Fruit fly (Drosophila melanogaster) whole organism, wandering third instar larva: ENCODE results near the gene CG7058.
A peak's percentile ranks its signal among the peaks of the same experiment; 100 is the strongest.

Experiments
- Abd-B ChIP-seq: fragments of >200 bp; optimal IDR thresholded peaks from 2 replicates; lab custom pipeline; 2017; ENCODE audit warnings: missing biosample characterization, missing genetic modification characterization
- CG32264 ChIP-seq: fragments of 200-800 bp; sonication (Bioruptor generic); optimal IDR thresholded peaks from 2 replicates; lab custom pipeline; 2016; ENCODE audit warnings: missing biosample characterization, missing genetic modification characterization
- CG9705 ChIP-seq: fragments of 200-800 bp; sonication (Bioruptor generic); optimal IDR thresholded peaks from 2 replicates; lab custom pipeline; 2018; ENCODE audit warnings: missing biosample characterization, mild to moderate bottlenecking, missing genetic modification characterization
- Dif ChIP-seq: fragments of 200-275, 200-300 bp; sonication (Bioruptor generic); optimal IDR thresholded peaks from 2 replicates; lab custom pipeline; 2018; ENCODE audit warnings: missing biosample characterization, missing genetic modification characterization; ENCODE audit not compliant: partially characterized antibody
- GATAd ChIP-seq: sonication (Bioruptor generic); optimal IDR thresholded peaks from 2 replicates; lab custom pipeline; 2016; ENCODE audit warnings: missing biosample characterization, missing genetic modification characterization
- HLH106 ChIP-seq: fragments of 200-800 bp; optimal IDR thresholded peaks from 3 replicates; lab custom pipeline; 2019; ENCODE audit warnings: missing biosample characterization, mild to moderate bottlenecking, missing genetic modification characterization, moderate library complexity
- Hnf4 ChIP-seq: fragments of 200-800 bp; sonication (Bioruptor generic); optimal IDR thresholded peaks from 2 replicates; lab custom pipeline; 2016; ENCODE audit warnings: missing biosample characterization, mild to moderate bottlenecking, missing genetic modification characterization
- Hr78 ChIP-seq: fragments of >200 bp; optimal IDR thresholded peaks from 2 replicates; lab custom pipeline; 2017; ENCODE audit warnings: missing biosample characterization, missing genetic modification characterization
- Hr83 ChIP-seq: fragments of 200-300 bp; sonication (Bioruptor generic); optimal IDR thresholded peaks from 2 replicates; lab custom pipeline; 2016; ENCODE audit warnings: missing biosample characterization, mild to moderate bottlenecking, missing genetic modification characterization, moderate library complexity; ENCODE audit not compliant: poor library complexity, severe bottlenecking
- Jra ChIP-seq: sonication (Bioruptor generic); optimal IDR thresholded peaks from 2 replicates; lab custom pipeline; 2016; ENCODE audit warnings: missing biosample characterization, missing genetic modification characterization
- Mio ChIP-seq: sonication (Bioruptor generic); optimal IDR thresholded peaks from 2 replicates; lab custom pipeline; 2016; ENCODE audit warnings: missing biosample characterization, missing genetic modification characterization
- Myc ChIP-seq: fragments of >200 bp; optimal IDR thresholded peaks from 2 replicates; lab custom pipeline; 2017
- N ChIP-seq: fragments of >200 bp; optimal IDR thresholded peaks from 2 replicates; lab custom pipeline; 2018; ENCODE audit warnings: missing biosample characterization, missing external identifiers, missing genetic modification characterization
- OdsH ChIP-seq: fragments of 200-800 bp; sonication (Bioruptor generic); optimal IDR thresholded peaks from 2 replicates; lab custom pipeline; 2016; ENCODE audit warnings: missing biosample characterization, mild to moderate bottlenecking, missing genetic modification characterization
- Rel ChIP-seq, 2 experiments: fragments of 200-800 bp; sonication (Bioruptor generic) in 1 of 2; optimal IDR thresholded peaks; 2 replicates in 1 of 2; 3 replicates in 1 of 2; lab custom pipeline; 2016 to 2019; ENCODE audit warnings: mild to moderate bottlenecking in 2 of 2, missing biosample characterization in 2 of 2, missing genetic modification characterization in 2 of 2, moderate library complexity in 1 of 2
- Sp1 ChIP-seq: fragments of 200-800 bp; sonication (Bioruptor generic); optimal IDR thresholded peaks from 3 replicates; lab custom pipeline; 2019; ENCODE audit warnings: missing biosample characterization, mild to moderate bottlenecking, missing genetic modification characterization, moderate library complexity
- Vsx2 ChIP-seq: fragments of 200-300, 225-300 bp; sonication (Bioruptor generic); optimal IDR thresholded peaks from 2 replicates; lab custom pipeline; 2018; ENCODE audit warnings: missing biosample characterization, missing genetic modification characterization; ENCODE audit not compliant: partially characterized antibody
- br ChIP-seq: fragments of 200-800 bp; sonication (Bioruptor generic); optimal IDR thresholded peaks from 2 replicates; lab custom pipeline; 2016; ENCODE audit warnings: missing biosample characterization, missing genetic modification characterization
- brk ChIP-seq: fragments of 200-800 bp; sonication (Bioruptor generic); optimal IDR thresholded peaks from 2 replicates; lab custom pipeline; 2016; ENCODE audit warnings: missing biosample characterization, mild to moderate bottlenecking, missing genetic modification characterization
- dl ChIP-seq, 2 experiments: fragments of 175-275, 200-275 bp in 1 of 2; fragments of 200-275 bp in 1 of 2; sonication (Bioruptor generic); optimal IDR thresholded peaks; lab custom pipeline; 2018; ENCODE audit warnings: mild to moderate bottlenecking in 2 of 2, missing biosample characterization in 2 of 2, missing genetic modification characterization in 2 of 2, moderate library complexity in 2 of 2; ENCODE audit not compliant: partially characterized antibody in 2 of 2, insufficient read depth in 1 of 2
- dmrt93B ChIP-seq: fragments of 200-800 bp; sonication (Bioruptor generic); optimal IDR thresholded peaks from 2 replicates; lab custom pipeline; 2018; ENCODE audit warnings: missing biosample characterization, mild to moderate bottlenecking, missing genetic modification characterization
- dsf ChIP-seq: sonication (Bioruptor generic); optimal IDR thresholded peaks from 2 replicates; lab custom pipeline; 2016; ENCODE audit warnings: missing biosample characterization, missing genetic modification characterization, borderline replicate concordance
- ey ChIP-seq: fragments of 200-800 bp; sonication (Bioruptor generic); optimal IDR thresholded peaks from 2 replicates; lab custom pipeline; 2016; ENCODE audit warnings: missing biosample characterization, missing genetic modification characterization
- foxo ChIP-seq, 2 experiments: fragments of 200-800 bp; sonication (Bioruptor generic); optimal IDR thresholded peaks; 2 replicates in 1 of 2; 3 replicates in 1 of 2; lab custom pipeline; 2016 to 2017; ENCODE audit warnings: missing biosample characterization in 2 of 2, missing genetic modification characterization in 2 of 2
- fru ChIP-seq: fragments of 200-800 bp; sonication (Bioruptor generic); optimal IDR thresholded peaks from 3 replicates; lab custom pipeline; 2016; ENCODE audit warnings: missing biosample characterization, mild to moderate bottlenecking, missing genetic modification characterization
- h ChIP-seq: fragments of 200-800 bp; sonication (Bioruptor generic); optimal IDR thresholded peaks from 3 replicates; lab custom pipeline; 2016; ENCODE audit warnings: missing biosample characterization, mild to moderate bottlenecking, missing genetic modification characterization
- psq ChIP-seq: fragments of 200-800 bp; sonication (Bioruptor generic); optimal IDR thresholded peaks from 3 replicates; lab custom pipeline; 2017; ENCODE audit warnings: missing biosample characterization, mild to moderate bottlenecking, missing genetic modification characterization, moderate library complexity
- rgr ChIP-seq: fragments of 200-800 bp; sonication (Bioruptor generic); optimal IDR thresholded peaks from 3 replicates; lab custom pipeline; 2016; ENCODE audit warnings: missing biosample characterization, mild to moderate bottlenecking, missing genetic modification characterization
- sage ChIP-seq: fragments of 200-800 bp; sonication (Bioruptor generic); optimal IDR thresholded peaks from 2 replicates; lab custom pipeline; 2016; ENCODE audit warnings: missing biosample characterization, mild to moderate bottlenecking, missing genetic modification characterization
- sv ChIP-seq: fragments of 200-800 bp; sonication (Bioruptor generic); optimal IDR thresholded peaks from 3 replicates; lab custom pipeline; 2016; ENCODE audit warnings: missing biosample characterization, missing genetic modification characterization
- tai ChIP-seq: sonication (Bioruptor generic); optimal IDR thresholded peaks from 2 replicates; lab custom pipeline; 2016; ENCODE audit warnings: missing biosample characterization, missing genetic modification characterization
- usp ChIP-seq: fragments of >200 bp; optimal IDR thresholded peaks from 2 replicates; lab custom pipeline; 2017; ENCODE audit warnings: missing biosample characterization, missing genetic modification characterization
- woc ChIP-seq: sonication (Bioruptor generic); optimal IDR thresholded peaks from 2 replicates; lab custom pipeline; 2016; ENCODE audit warnings: missing biosample characterization, mild to moderate bottlenecking, missing genetic modification characterization

The CG7058 gene

DNA sequence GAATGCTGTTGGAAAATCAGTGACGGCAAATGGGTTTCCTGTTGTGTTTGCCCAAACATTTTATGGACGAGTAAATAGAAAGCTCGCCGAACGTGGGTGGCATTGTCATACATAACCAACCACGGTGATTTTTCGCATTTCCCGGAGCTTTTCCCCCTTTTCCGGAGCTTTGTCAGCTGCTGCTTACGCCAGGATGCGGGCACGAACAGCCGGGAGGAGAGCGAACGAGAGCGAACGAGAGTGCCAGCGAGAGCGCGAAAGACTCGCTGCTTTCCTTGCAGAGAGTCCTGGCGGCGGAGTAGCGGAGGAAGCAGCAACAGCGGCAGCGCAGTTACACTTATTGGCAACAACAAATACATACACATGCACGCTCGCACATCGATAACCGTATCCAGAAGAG, at the start of gene CG7058:
Gene CG7058, plus strand, starts transcription at position 330 of the 400 bp plus-strand sequence.
- no peak for TF ChIP-seq br (GFP tag; lab: Kevin White, UChicago)
- TF ChIP-seq Hnf4: no peak
- TF ChIP-seq CG32264 (GFP tag; lab: Kevin White, UChicago): no peak

DNA sequence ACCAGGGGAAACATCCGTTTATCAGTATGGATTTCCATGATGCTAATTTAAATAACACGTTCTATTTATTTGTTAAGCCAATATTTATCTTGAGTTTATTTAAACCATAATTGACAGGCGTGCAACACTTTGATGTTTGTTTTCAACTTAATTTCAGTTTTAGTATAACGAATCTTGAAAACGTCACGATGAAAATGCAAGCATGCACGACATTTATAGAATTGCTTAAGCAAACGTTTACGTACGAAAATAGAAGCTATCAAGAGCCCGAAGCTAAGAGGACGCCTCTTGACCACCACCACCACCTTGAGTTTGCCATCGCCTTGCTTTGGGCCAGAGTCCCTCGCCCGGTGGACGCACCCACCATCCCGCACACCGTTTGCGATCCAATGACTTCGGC, 35.1 kb upstream of the CG7058 start:
- TF ChIP-seq GATAd (GFP tag; lab: Kevin White, UChicago) (no peak), N (GFP tag; lab: Kevin White, UChicago) (no peak), HLH106 (tag; lab: Kevin White, UChicago) (no peak), psq (GFP tag; lab: Kevin White, UChicago) (no peak), Sp1 (GFP tag; lab: Kevin White, UChicago) (no peak), Rel (GFP tag; optimal IDR thresholded peaks at IDR 0.05; lab: Kevin White, UChicago) (no peak), Rel (tag; optimal IDR thresholded peaks at IDR 0.05; lab: Kevin White, UChicago) (no peak), sage (GFP tag; lab: Kevin White, UChicago) (no peak), Abd-B (no peak), rgr (no peak), dsf (GFP tag; lab: Kevin White, UChicago) (no peak), br (GFP tag; lab: Kevin White, UChicago) (no peak), usp (GFP tag; lab: Kevin White, UChicago) (no peak), tai (GFP tag; lab: Kevin White, UChicago) (no peak), Hr83 (GFP tag; lab: Kevin White, UChicago) (no peak), Mio (no peak), Myc (lab: Kevin White, UChicago) (no peak), foxo (GFP tag; optimal IDR thresholded peaks at IDR 0.05; lab: Kevin White, UChicago) (no peak), OdsH (GFP tag; lab: Kevin White, UChicago) (no peak), Jra (GFP tag; lab: Kevin White, UChicago) (no peak)

dm6 chrX:18771995-18772394, 34.5 kb upstream of the CG7058 start:
- no peak for TF ChIP-seq sage (GFP tag; lab: Kevin White, UChicago)
- no peak for TF ChIP-seq OdsH (GFP tag; lab: Kevin White, UChicago)
- no peak for TF ChIP-seq Vsx2
- TF ChIP-seq sv: no peak
- TF ChIP-seq Myc (lab: Kevin White, UChicago): peak; percentile 83
- TF ChIP-seq N (GFP tag; lab: Kevin White, UChicago): peak; percentile 87
- peak; percentile 35 for TF ChIP-seq Hr78 (GFP tag; lab: Kevin White, UChicago)
- TF ChIP-seq, all 38 proteins: peak for 3

dm6 chrX:18773817-18774216, 32.7 kb upstream of the CG7058 start, which contains the start of gene CCKLR-17D3:
Gene CCKLR-17D3, minus strand, starts transcription at chrX:18774027.
- TF ChIP-seq Hr83 (GFP tag; lab: Kevin White, UChicago): no peak
- no peak for TF ChIP-seq tai (GFP tag; lab: Kevin White, UChicago)
- TF ChIP-seq brk (GFP tag; lab: Kevin White, UChicago): no peak
- TF ChIP-seq foxo (GFP tag; optimal IDR thresholded peaks at IDR 0.05; lab: Kevin White, UChicago): no peak
- no peak for TF ChIP-seq Jra (GFP tag; lab: Kevin White, UChicago)
- TF ChIP-seq h (GFP tag; lab: Kevin White, UChicago): no peak

DNA sequence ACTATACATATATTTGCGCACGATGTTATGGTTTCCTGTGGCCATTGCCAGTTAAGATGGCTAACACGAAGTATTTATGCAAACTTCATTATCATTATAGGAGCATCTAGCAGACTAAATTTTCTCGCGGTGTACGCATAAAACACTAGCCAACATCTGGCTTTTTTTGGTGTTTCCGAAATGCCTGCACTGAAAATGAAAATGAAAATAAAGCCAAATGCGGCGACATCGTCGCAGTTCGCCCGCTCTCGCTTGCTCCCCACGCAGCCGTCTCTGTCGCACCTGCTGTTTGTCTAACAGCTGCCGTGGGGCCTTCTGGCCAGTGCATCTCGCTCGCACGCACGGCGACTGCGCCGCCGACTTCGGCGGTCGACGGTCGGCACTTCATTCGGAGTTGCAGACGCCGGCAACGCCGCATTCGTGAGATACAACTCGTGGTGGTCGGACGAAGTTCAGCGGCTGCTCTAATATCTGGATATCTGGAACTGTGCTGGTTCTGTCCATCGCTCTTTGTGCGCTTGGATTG, 31.6 kb upstream of the CG7058 start, which contains the start of gene CG6891:
Gene CG6891, plus strand, starts transcription at position 411 of the 526 bp plus-strand sequence.
- TF ChIP-seq N (GFP tag; lab: Kevin White, UChicago) (no peak), CG32264 (GFP tag; lab: Kevin White, UChicago) (no peak), Hnf4 (peak; percentile 6), foxo (GFP tag; optimal IDR thresholded peaks at IDR 0.05; lab: Kevin White, UChicago) (peak in 1 of 2 experiments; percentile 40), ey (GFP tag; lab: Kevin White, UChicago) (peak; percentile 48), Rel (GFP tag; optimal IDR thresholded peaks at IDR 0.05; lab: Kevin White, UChicago) (no peak), Rel (tag; optimal IDR thresholded peaks at IDR 0.05; lab: Kevin White, UChicago) (peak; percentile 33), dl (GFP tag; optimal IDR thresholded peaks at IDR 0.05; lab: Kevin White, UChicago; ENCODE audit: insufficient read depth in 1 of 2, partially characterized antibody in 2 of 2) (no peak), woc (GFP tag; lab: Kevin White, UChicago) (peak; percentile 58), fru (GFP tag; lab: Kevin White, UChicago) (peak; percentile 21), rgr (peak; percentile 3), HLH106 (tag; lab: Kevin White, UChicago) (peak; percentile 52), Dif (GFP tag; lab: Kevin White, UChicago) (peak; percentile 13), tai (GFP tag; lab: Kevin White, UChicago) (no peak), CG9705 (peak; percentile 21), Myc (lab: Kevin White, UChicago) (peak; percentile 82), Sp1 (GFP tag; lab: Kevin White, UChicago) (peak; percentile 51), dmrt93B (GFP tag; lab: Kevin White, UChicago) (peak; percentile 9), h (GFP tag; lab: Kevin White, UChicago) (peak; percentile 28)
